Fruit fly (Drosophila melanogaster) Kc167 (cell line): ENCODE results near the gene enc.

Experiments
- Myc ChIP-seq: fragments of >200 bp; optimal IDR thresholded peaks from 2 replicates; lab custom pipeline; 2017; ENCODE audit warnings: missing external identifiers
- Sin3A ChIP-seq: fragments of >200 bp; optimal IDR thresholded peaks from 2 replicates; lab custom pipeline; 2018; ENCODE audit warnings: missing external identifiers
- h ChIP-seq: fragments of >200 bp; optimal IDR thresholded peaks from 3 replicates; lab custom pipeline; 2018; ENCODE audit warnings: missing external identifiers
- insv ChIP-seq: fragments of >200 bp; optimal IDR thresholded peaks from 3 replicates; lab custom pipeline; 2018; ENCODE audit warnings: missing external identifiers
- psq ChIP-seq: fragments of >200 bp; optimal IDR thresholded peaks from 2 replicates; lab custom pipeline; 2017; ENCODE audit warnings: missing external identifiers
- ttk ChIP-seq: sonication (Bioruptor generic); optimal IDR thresholded peaks from 2 replicates; lab custom pipeline; 2017; ENCODE audit warnings: missing external identifiers

dm6 chr3L:3769157-3769556 lies 49.3 kb upstream of the enc start:
- TF ChIP-seq insv (lab: Kevin White, UChicago) (no peak), ttk (lab: Kevin White, UChicago) (no peak), psq (lab: Kevin White, UChicago) (no peak), h (lab: Kevin White, UChicago) (no peak), Sin3A (no peak), Myc (lab: Kevin White, UChicago) (no peak)
